Worm (Caenorhabditis elegans) whole organism, mixed stage, embryonic: ENCODE data around the gene clec-54.

Experiments
- ceh-39 ChIP-seq: fragments of 150-350 bp; optimal IDR thresholded peaks from 2 replicates; lab custom pipeline; 2014; ENCODE audit warnings: missing biosample characterization, missing genetic modification characterization
- ces-1 ChIP-seq: fragments of 150-350 bp; optimal IDR thresholded peaks from 2 replicates; lab custom pipeline; 2014; ENCODE audit warnings: missing biosample characterization, missing genetic modification reagents, missing genetic modification characterization
- lsy-2 ChIP-seq: fragments of 150-350 bp; optimal IDR thresholded peaks from 2 replicates; lab custom pipeline; 2014; ENCODE audit warnings: missing biosample characterization, missing genetic modification characterization
- nhr-76 ChIP-seq: sonication (generic microtip); optimal IDR thresholded peaks from 2 replicates; lab custom pipeline; 2017; ENCODE audit warnings: missing biosample characterization, missing genetic modification characterization
- unc-39 ChIP-seq: fragments of 150-350 bp; optimal IDR thresholded peaks from 2 replicates; lab custom pipeline; 2014; ENCODE audit warnings: missing biosample characterization, missing genetic modification characterization

DNA sequence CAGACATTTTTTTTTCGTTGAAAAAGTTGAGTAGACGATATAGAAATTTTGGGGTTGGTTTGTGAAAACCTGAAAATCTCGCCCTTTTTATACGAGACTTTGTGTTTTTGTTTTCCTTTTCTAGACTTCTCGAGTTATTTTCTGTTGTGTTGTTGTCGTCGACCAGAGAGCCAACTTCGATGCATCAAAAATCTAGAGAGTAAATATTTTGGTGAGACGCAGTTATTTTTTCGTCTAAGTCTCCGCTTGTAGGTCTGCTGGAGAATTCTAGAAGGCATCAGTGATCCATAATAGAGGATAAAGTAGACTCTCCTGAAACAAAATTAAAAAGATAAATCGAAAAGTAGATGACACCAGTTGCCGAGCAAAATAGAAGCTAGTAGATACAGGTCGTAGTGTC, 12.3 kb upstream of the clec-54 start, which contains the start of gene F08H9.4:
- TF ChIP-seq nhr-76 (tag; lab: Kevin White, UChicago) (no peak), unc-39 (tag; lab: Kevin White, UChicago) (no peak), ces-1 (no peak), lsy-2 (tag; lab: Kevin White, UChicago) (no peak), ceh-39 (no peak)
